Worm (Caenorhabditis elegans) whole organism, young adult: Measurements from ENCODE around the gene R144.13.

Source experiments
- B0261.1 ChIP-seq: sonication (generic microtip); optimal IDR thresholded peaks from 2 replicates; lab custom pipeline; 2016; ENCODE audit warnings: mild to moderate bottlenecking, missing genetic modification characterization, moderate library complexity, missing compliant biosample characterization
- D2030.7 ChIP-seq: fragments of 200-800 bp; sonication (Bioruptor generic); IDR thresholded peaks from 2 replicates; pipeline ENCODE4 v1.3.6; 2022; ENCODE audit warnings: missing genetic modification reagents, missing genetic modification characterization, missing compliant biosample characterization
- F10E7.11 ChIP-seq: sonication (generic microtip); optimal IDR thresholded peaks from 2 replicates; lab custom pipeline; 2017; ENCODE audit warnings: mild to moderate bottlenecking, missing genetic modification characterization, moderate library complexity, missing compliant biosample characterization
- F23B12.7 ChIP-seq: sonication (generic microtip); optimal IDR thresholded peaks from 2 replicates; lab custom pipeline; 2017; ENCODE audit warnings: missing genetic modification characterization, mild to moderate bottlenecking, missing compliant biosample characterization, antibody characterized with exemption, moderate library complexity; ENCODE audit not compliant: insufficient read depth
- F33H1.4 ChIP-seq: fragments of 200-800 bp; sonication (Bioruptor generic); IDR thresholded peaks from 2 replicates; pipeline ENCODE4 v1.3.6; 2022; ENCODE audit warnings: missing genetic modification reagents, missing genetic modification characterization, missing compliant biosample characterization
- F37B4.10 ChIP-seq: fragments of 200-800 bp; sonication (Bioruptor generic); IDR thresholded peaks from 2 replicates; pipeline ENCODE4 v1.3.6; 2022; ENCODE audit warnings: missing genetic modification characterization, missing compliant biosample characterization
- F52B5.7 ChIP-seq: sonication (generic microtip); optimal IDR thresholded peaks from 2 replicates; lab custom pipeline; 2016; ENCODE audit warnings: mild to moderate bottlenecking, missing genetic modification characterization, missing compliant biosample characterization
- K12H6.12 ChIP-seq: fragments of 200-800 bp; sonication (Bioruptor generic); optimal IDR thresholded peaks from 2 replicates; lab custom pipeline; 2018; ENCODE audit warnings: mild to moderate bottlenecking, missing genetic modification characterization, missing compliant biosample characterization
- Y53F4B.3 ChIP-seq: fragments of 200-800 bp; sonication (Bioruptor generic); IDR thresholded peaks from 2 replicates; pipeline ENCODE4 v1.3.6; 2022; ENCODE audit warnings: missing genetic modification reagents, missing genetic modification characterization, missing compliant biosample characterization
- Y67H2A.10 ChIP-seq: fragments of 200-800 bp; sonication (Bioruptor generic); conservative IDR thresholded peaks from 2 replicates; pipeline ENCODE4 v1.3.6; 2022; ENCODE audit warnings: missing genetic modification reagents, missing genetic modification characterization, missing compliant biosample characterization
- Y95B8A.8 ChIP-seq: fragments of 200-800 bp; sonication (Bioruptor generic); IDR thresholded peaks from 2 replicates; pipeline ENCODE4 v1.3.6; 2022; ENCODE audit warnings: missing genetic modification reagents, missing genetic modification characterization, missing compliant biosample characterization
- akir-1 ChIP-seq: fragments of 200-800 bp; sonication (Bioruptor generic); optimal IDR thresholded peaks from 2 replicates; lab custom pipeline; 2018; ENCODE audit warnings: mild to moderate bottlenecking, missing genetic modification characterization, moderate library complexity, missing compliant biosample characterization
- bed-2 ChIP-seq: fragments of 200-800 bp; sonication (Bioruptor generic); IDR thresholded peaks from 2 replicates; pipeline ENCODE4 v1.3.6; 2022; ENCODE audit warnings: missing genetic modification reagents, missing genetic modification characterization, missing compliant biosample characterization
- cebp-1 ChIP-seq, 2 experiments: fragments of 200-800 bp in 1 of 2; sonication (Bioruptor generic) in 1 of 2; sonication (generic microtip) in 1 of 2; IDR thresholded peaks in 1 of 2; optimal IDR thresholded peaks in 1 of 2; 2 replicates each; pipeline versions ENCODE4 v1.3.6 to Lab custom; 2017 to 2022; ENCODE audit warnings: missing compliant biosample characterization in 2 of 2, missing genetic modification characterization in 2 of 2, mild to moderate bottlenecking in 1 of 2, missing genetic modification reagents in 1 of 2, moderate library complexity in 1 of 2
- cebp-2 ChIP-seq: fragments of 200-800 bp; sonication (Bioruptor generic); IDR thresholded peaks from 2 replicates; pipeline ENCODE4 v1.3.6; 2022; ENCODE audit warnings: missing genetic modification characterization, missing compliant biosample characterization
- ceh-40 ChIP-seq: fragments of 200-800 bp; sonication (Bioruptor generic); IDR thresholded peaks from 2 replicates; pipeline ENCODE4 v1.3.6; 2022; ENCODE audit warnings: missing genetic modification characterization, missing compliant biosample characterization
- ceh-79 ChIP-seq: sonication (generic microtip); optimal IDR thresholded peaks from 2 replicates; lab custom pipeline; 2017; ENCODE audit warnings: mild to moderate bottlenecking, missing genetic modification characterization, missing compliant biosample characterization
- chd-7 ChIP-seq: sonication (generic microtip); optimal IDR thresholded peaks from 2 replicates; lab custom pipeline; 2016; ENCODE audit warnings: mild to moderate bottlenecking, missing genetic modification characterization, moderate library complexity, missing compliant biosample characterization
- dox-1 ChIP-seq: fragments of 200-800 bp; sonication (Bioruptor generic); IDR thresholded peaks from 2 replicates; pipeline ENCODE4 v1.3.6; 2022; ENCODE audit warnings: missing genetic modification reagents, missing genetic modification characterization, missing compliant biosample characterization
- dpff-1 ChIP-seq: sonication (generic microtip); optimal IDR thresholded peaks from 2 replicates; lab custom pipeline; 2017; ENCODE audit warnings: mild to moderate bottlenecking, missing genetic modification characterization, missing compliant biosample characterization
- efl-1 ChIP-seq: fragments of 150-350 bp; optimal IDR thresholded peaks from 2 replicates; lab custom pipeline; 2014; ENCODE audit warnings: missing biosample characterization, missing genetic modification reagents, missing genetic modification characterization
- egrh-3 ChIP-seq: fragments of 200-800 bp; sonication (Bioruptor generic); IDR thresholded peaks from 2 replicates; pipeline ENCODE4 v1.3.6; 2022; ENCODE audit warnings: missing genetic modification reagents, missing genetic modification characterization, missing compliant biosample characterization
- ekl-4 ChIP-seq: fragments of 200-800 bp; sonication (Bioruptor generic); IDR thresholded peaks from 2 replicates; pipeline ENCODE4 v1.3.6; 2022; ENCODE audit warnings: missing genetic modification reagents, missing genetic modification characterization, missing compliant biosample characterization
- ets-4 ChIP-seq: fragments of 200-800 bp; sonication (Bioruptor generic); optimal IDR thresholded peaks from 2 replicates; lab custom pipeline; 2018; ENCODE audit warnings: mild to moderate bottlenecking, missing genetic modification characterization, missing compliant biosample characterization
- gei-17 ChIP-seq: fragments of 200-800 bp; sonication (Bioruptor generic); optimal IDR thresholded peaks from 2 replicates; lab custom pipeline; 2018; ENCODE audit warnings: mild to moderate bottlenecking, missing genetic modification characterization, missing compliant biosample characterization
- hlh-12 ChIP-seq: sonication (generic microtip); optimal IDR thresholded peaks from 2 replicates; lab custom pipeline; 2016; ENCODE audit warnings: missing genetic modification characterization, missing compliant biosample characterization
- hlh-26 ChIP-seq: fragments of 200-800 bp; sonication (Bioruptor generic); conservative IDR thresholded peaks from 2 replicates; pipeline ENCODE4 v1.3.6; 2022; ENCODE audit warnings: missing genetic modification reagents, missing genetic modification characterization, missing compliant biosample characterization
- hrde-1 ChIP-seq: sonication (generic microtip); optimal IDR thresholded peaks from 2 replicates; lab custom pipeline; 2016; ENCODE audit warnings: missing genetic modification characterization, mild to moderate bottlenecking, missing compliant biosample characterization, moderate library complexity, missing genotype, missing genetic modification reagents, borderline replicate concordance
- lag-1 ChIP-seq: fragments of 200-800 bp; sonication (Bioruptor generic); IDR thresholded peaks from 2 replicates; pipeline ENCODE4 v1.3.6; 2022; ENCODE audit warnings: missing genetic modification reagents, missing genetic modification characterization, missing compliant biosample characterization
- lin-35 ChIP-seq, 3 experiments: fragments of 150-350 bp in 2 of 3; sonication (generic microtip) in 1 of 3; optimal IDR thresholded peaks; 2 replicates each; lab custom pipeline; 2014 to 2018; ENCODE audit warnings: missing biosample characterization in 3 of 3, missing genetic modification characterization in 3 of 3, missing genetic modification reagents in 3 of 3
- lin-40 ChIP-seq: sonication (generic microtip); optimal IDR thresholded peaks from 2 replicates; lab custom pipeline; 2016; ENCODE audit warnings: missing genetic modification characterization, mild to moderate bottlenecking, missing compliant biosample characterization, missing genotype, missing genetic modification reagents
- lsy-27 ChIP-seq: sonication (generic microtip); optimal IDR thresholded peaks from 2 replicates; lab custom pipeline; 2017; ENCODE audit warnings: missing genetic modification characterization, mild to moderate bottlenecking, missing compliant biosample characterization, antibody characterized with exemption, missing genotype, borderline replicate concordance; ENCODE audit not compliant: insufficient read depth
- madf-8 ChIP-seq: fragments of 200-800 bp; sonication (Bioruptor generic); conservative IDR thresholded peaks from 2 replicates; pipeline ENCODE4 v1.3.6; 2022; ENCODE audit warnings: missing genetic modification reagents, missing genetic modification characterization, missing compliant biosample characterization
- mxl-1 ChIP-seq: sonication (generic microtip); optimal IDR thresholded peaks from 2 replicates; lab custom pipeline; 2016; ENCODE audit warnings: missing genetic modification characterization, missing compliant biosample characterization
- nfya-2 ChIP-seq: fragments of 200-800 bp; sonication (Bioruptor generic); IDR thresholded peaks from 2 replicates; pipeline ENCODE4 v1.3.6; 2022; ENCODE audit warnings: missing genetic modification reagents, missing genetic modification characterization, missing compliant biosample characterization
- nhr-90 ChIP-seq: sonication (generic microtip); optimal IDR thresholded peaks from 2 replicates; lab custom pipeline; 2016; ENCODE audit warnings: missing genotype, mild to moderate bottlenecking, missing genetic modification characterization, missing compliant biosample characterization
- pbrm-1 ChIP-seq: fragments of 200-800 bp; sonication (Bioruptor generic); IDR thresholded peaks from 2 replicates; pipeline ENCODE4 v1.3.6; 2022; ENCODE audit warnings: missing genetic modification reagents, missing genetic modification characterization, missing compliant biosample characterization
- pha-4 ChIP-seq: fragments of 150-350 bp; sonication (generic microtip); optimal IDR thresholded peaks from 2 replicates; lab custom pipeline; 2014; ENCODE audit warnings: missing biosample characterization, missing genetic modification reagents, missing genetic modification characterization
- rcor-1 ChIP-seq: fragments of 200-800 bp; sonication (Bioruptor generic); IDR thresholded peaks from 2 replicates; pipeline ENCODE4 v1.3.6; 2022; ENCODE audit warnings: missing genetic modification reagents, missing genetic modification characterization, missing compliant biosample characterization
- repo-1 ChIP-seq: sonication (generic microtip); optimal IDR thresholded peaks from 2 replicates; lab custom pipeline; 2017; ENCODE audit warnings: mild to moderate bottlenecking, missing genetic modification characterization, missing compliant biosample characterization
- snpc-4 ChIP-seq, 5 experiments: fragments of 150-350 bp in 1 of 5; sonication (generic microtip) in 4 of 5; optimal IDR thresholded peaks; 2 replicates each; lab custom pipeline; 2014 to 2018; ENCODE audit warnings: missing genetic modification characterization in 5 of 5, missing biosample characterization in 3 of 5, antibody characterized with exemption in 2 of 5, mild to moderate bottlenecking in 2 of 5, missing compliant biosample characterization in 2 of 5, missing genotype in 2 of 5, moderate library complexity in 2 of 5, missing genetic modification reagents in 1 of 5
- sptf-2 ChIP-seq: fragments of 200-800 bp; sonication (Bioruptor generic); optimal IDR thresholded peaks from 2 replicates; lab custom pipeline; 2018; ENCODE audit warnings: mild to moderate bottlenecking, missing genetic modification characterization, missing compliant biosample characterization
- tbp1 ChIP-seq: fragments of 200-800 bp; sonication (Bioruptor generic); optimal IDR thresholded peaks from 2 replicates; lab custom pipeline; 2018; ENCODE audit warnings: mild to moderate bottlenecking, missing genetic modification characterization, missing compliant biosample characterization
- tbx-9 ChIP-seq: sonication (generic microtip); optimal IDR thresholded peaks from 2 replicates; lab custom pipeline; 2016; ENCODE audit warnings: borderline replicate concordance, missing genetic modification characterization, inconsistent platforms, missing compliant biosample characterization
- zfh-2 ChIP-seq: fragments of 200-800 bp; sonication (Bioruptor generic); conservative IDR thresholded peaks from 2 replicates; pipeline ENCODE4 v1.3.6; 2022; ENCODE audit warnings: missing genetic modification reagents, missing genetic modification characterization, missing compliant biosample characterization
- ztf-18 ChIP-seq: sonication (generic microtip); optimal IDR thresholded peaks from 2 replicates; lab custom pipeline; 2016; ENCODE audit warnings: missing genotype, mild to moderate bottlenecking, missing genetic modification characterization, missing compliant biosample characterization

The R144.13 gene

ce11 chrIII:5018116-5018689 lies 4.9 kb upstream of the R144.13 start, which contains the start of gene wip-1 (continued):
- TF ChIP-seq F37B4.10 (GFP tag; lab: Robert Waterston, UW), result 0 out of 2 replicates have a peak, but pooled peaks have one; percentile 87
- peak; percentile 71 for TF ChIP-seq F10E7.11 (tag; lab: Kevin White, UChicago)
- peak; percentile 97 for TF ChIP-seq zfh-2 (GFP tag; lab: Robert Waterston, UW)
- TF ChIP-seq D2030.7, result peak; percentile 96
- TF ChIP-seq snpc-4 (GFP tag; optimal IDR thresholded peaks at IDR 0.05; lab: Kevin White, UChicago), result peak; percentile 80
- peak; percentile 86 to 93 (median 90) for TF ChIP-seq snpc-4 (tag; optimal IDR thresholded peaks at IDR 0.05; lab: Kevin White, UChicago)
- peak; percentile 89 for TF ChIP-seq madf-8 (GFP tag; lab: Robert Waterston, UW)
- peak; percentile 98 for TF ChIP-seq Y95B8A.8 (GFP tag; lab: Robert Waterston, UW)
- peak; percentile 99 for TF ChIP-seq pbrm-1 (GFP tag; lab: Robert Waterston, UW)
- TF ChIP-seq tbx-9 (tag; lab: Kevin White, UChicago), result no peak
- TF ChIP-seq efl-1 (GFP tag; lab: Kevin White, UChicago), result peak; percentile 79
- TF ChIP-seq lin-40 (tag; lab: Kevin White, UChicago), result peak; percentile 98
- TF ChIP-seq gei-17, result peak; percentile 85
- peak; percentile 37 for TF ChIP-seq mxl-1
- peak; percentile 67 for TF ChIP-seq F52B5.7 (tag; lab: Kevin White, UChicago)
- TF ChIP-seq dox-1 (GFP tag; lab: Robert Waterston, UW), result peak; percentile 99
- TF ChIP-seq ztf-18, result peak; percentile 100
- TF ChIP-seq hlh-26 (GFP tag; lab: Robert Waterston, UW), result no peak
- TF ChIP-seq repo-1 (tag; lab: Kevin White, UChicago), result peak; percentile 96
- peak; percentile 98 for TF ChIP-seq F23B12.7
- TF ChIP-seq pha-4 (tag; lab: Kevin White, UChicago), result peak; percentile 80
- peak; percentile 56; the same call in 1 of the 2 replicates for TF ChIP-seq bed-2 (GFP tag; lab: Robert Waterston, UW)
- TF ChIP-seq nhr-90 (tag; lab: Kevin White, UChicago), result peak; percentile 92
- no peak for TF ChIP-seq ceh-40 (GFP tag; lab: Robert Waterston, UW)
- TF ChIP-seq tbp1 (GFP tag; lab: Kevin White, UChicago), result peak; percentile 79
- TF ChIP-seq cebp-1 (GFP tag; IDR thresholded peaks at IDR 0.05; lab: Robert Waterston, UW), result peak; percentile 90
- peak; percentile 97 for TF ChIP-seq cebp-1 (tag; optimal IDR thresholded peaks at IDR 0.05; lab: Kevin White, UChicago)
- peak; percentile 89 for TF ChIP-seq Y67H2A.10
- peak; percentile 70 for TF ChIP-seq ceh-79 (tag; lab: Kevin White, UChicago)
- peak; percentile 82 for TF ChIP-seq hrde-1 (tag; lab: Kevin White, UChicago)
- peak; percentile 92 for TF ChIP-seq F33H1.4 (GFP tag; lab: Robert Waterston, UW)
- peak; percentile 98 for TF ChIP-seq ekl-4 (GFP tag; lab: Robert Waterston, UW)
- TF ChIP-seq chd-7 (tag; lab: Kevin White, UChicago), result peak; percentile 89
- peak; percentile 97 for TF ChIP-seq K12H6.12 (tag; lab: Kevin White, UChicago)
- peak; percentile 64 for TF ChIP-seq egrh-3
- peak; percentile 98 for TF ChIP-seq rcor-1
- peak; percentile 88 for TF ChIP-seq Y53F4B.3 (GFP tag; lab: Robert Waterston, UW)
- no peak for TF ChIP-seq nfya-2 (GFP tag; lab: Robert Waterston, UW)
- TF ChIP-seq lin-35 (GFP tag; optimal IDR thresholded peaks at IDR 0.05; lab: Kevin White, UChicago), result peak; percentile 58 to 97 (median 82)
- peak; percentile 59 for TF ChIP-seq akir-1 (GFP tag; lab: Kevin White, UChicago)
- TF ChIP-seq hlh-12 (tag; lab: Kevin White, UChicago), result no peak
- peak; percentile 81 for TF ChIP-seq lsy-27 (tag; lab: Kevin White, UChicago)
- peak; percentile 81; the same call in 1 of the 2 replicates for TF ChIP-seq cebp-2 (GFP tag; lab: Robert Waterston, UW)
- TF ChIP-seq lag-1 (GFP tag; lab: Robert Waterston, UW), result no peak
- peak; percentile 91 for TF ChIP-seq sptf-2 (GFP tag; lab: Kevin White, UChicago)
- no peak for TF ChIP-seq dpff-1 (tag; lab: Kevin White, UChicago)
- TF ChIP-seq B0261.1 (tag; lab: Kevin White, UChicago), result peak; percentile 34
- TF ChIP-seq ets-4 (GFP tag; lab: Kevin White, UChicago), result peak; percentile 97
